Worm (Caenorhabditis elegans) whole organism, midembryonic: ENCODE data around the gene F23F1.4.

Experiments
- cog-1 ChIP-seq: sonication (generic microtip); optimal IDR thresholded peaks from 2 replicates; lab custom pipeline; 2016; ENCODE audit warnings: missing genetic modification characterization, missing compliant biosample characterization
- med-1 ChIP-seq: sonication (generic microtip); optimal IDR thresholded peaks from 2 replicates; lab custom pipeline; 2017; ENCODE audit warnings: missing genetic modification characterization, mild to moderate bottlenecking, missing compliant biosample characterization, antibody characterized with exemption, missing genetic modification reagents; ENCODE audit not compliant: insufficient read depth

DNA sequence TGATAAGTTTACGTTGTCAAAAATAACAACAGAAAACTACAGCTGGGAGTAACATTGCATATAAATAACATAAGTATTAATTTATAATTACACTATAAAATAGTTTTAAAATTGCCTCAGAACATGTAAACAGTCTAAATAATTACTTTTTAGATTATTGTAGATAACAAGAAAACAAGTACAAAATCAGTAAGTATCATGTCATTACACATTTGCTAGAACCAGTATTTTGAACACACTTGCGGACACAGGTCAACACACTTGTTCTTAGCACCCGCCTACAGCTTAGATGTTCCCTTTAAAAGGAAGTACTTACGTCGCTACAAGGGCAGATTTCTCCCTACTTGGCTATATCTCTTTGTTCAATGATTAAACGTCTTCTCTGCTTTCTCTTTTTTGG, 5.7 kb upstream of the F23F1.4 start, which contains the start of gene F23F1.2:
- TF ChIP-seq cog-1 (no peak), med-1 (GFP tag; lab: Kevin White, UChicago) (no peak)
